Fruit fly (Drosophila melanogaster): ENCODE measurements around the gene CG13023.

CG13023 gene

DNA sequence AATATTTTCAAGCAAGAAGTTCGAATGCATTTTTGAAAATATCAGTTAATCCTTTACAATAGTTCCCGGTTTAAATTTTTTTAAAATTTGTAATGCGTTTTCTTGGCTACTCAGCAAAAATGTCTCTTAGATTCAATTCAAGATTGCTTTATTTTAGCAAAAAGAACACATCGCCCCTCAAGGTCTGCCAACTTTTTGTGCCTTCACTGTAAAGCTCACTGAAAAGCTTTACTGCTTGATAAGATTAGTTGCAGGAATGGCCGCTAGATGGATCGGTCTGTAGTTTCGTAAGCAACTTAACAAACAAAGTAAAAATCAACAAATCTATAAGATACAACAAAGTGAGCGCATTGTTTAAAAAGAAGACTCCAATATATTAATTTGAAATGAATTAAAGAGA lies 43.2 kb downstream of the CG13023 start (continued):
- TF ChIP-seq CG10366 (GFP tag; IDR thresholded peaks at IDR 0.05): no peak
- TF ChIP-seq CG30403 (GFP tag; optimal IDR thresholded peaks at IDR 0.05): no peak
- TF ChIP-seq CG13624 (GFP tag; optimal IDR thresholded peaks at IDR 0.05): no peak
- TF ChIP-seq crc (GFP tag; optimal IDR thresholded peaks at IDR 0.05): no peak
- TF ChIP-seq nerfin-1 (tag; optimal IDR thresholded peaks at IDR 0.05): no peak
- TF ChIP-seq ham (GFP tag; IDR thresholded peaks at IDR 0.05): no peak
- no peak for TF ChIP-seq CG8281 (tag; optimal IDR thresholded peaks at IDR 0.05)
- no peak for TF ChIP-seq dmrt99B (tag; optimal IDR thresholded peaks at IDR 0.05)
- no peak for TF ChIP-seq ab (GFP tag; optimal IDR thresholded peaks at IDR 0.05)
- peak; percentile 18 for TF ChIP-seq CG11504 (tag; optimal IDR thresholded peaks at IDR 0.05)
- no peak for TF ChIP-seq CG43689 (GFP tag; IDR thresholded peaks at IDR 0.05)
- no peak for TF ChIP-seq Chrac-16 (GFP tag; optimal IDR thresholded peaks at IDR 0.05)
- TF ChIP-seq rib (GFP tag; IDR thresholded peaks at IDR 0.05): no peak
- 0 out of 4 replicates have a peak, but pooled peaks have one; percentile 30 for TF ChIP-seq chinmo (GFP tag; IDR thresholded peaks at IDR 0.05; ENCODE audit: partially characterized antibody)
- TF ChIP-seq E2f1 (GFP tag; IDR thresholded peaks at IDR 0.05): no peak
- TF ChIP-seq CG17612 (GFP tag; IDR thresholded peaks at IDR 0.05): no peak
- peak; percentile 88 for TF ChIP-seq Ets65A (GFP tag)
- TF ChIP-seq CG9609 (GFP tag; optimal IDR thresholded peaks at IDR 0.05): no peak
- no peak for TF ChIP-seq Jarid2 (GFP tag; optimal IDR thresholded peaks at IDR 0.05)
- TF ChIP-seq CG2712 (tag; optimal IDR thresholded peaks at IDR 0.05): no peak
- TF ChIP-seq org-1 (GFP tag; optimal IDR thresholded peaks at IDR 0.05): no peak
- TF ChIP-seq Bdp1 (GFP tag; optimal IDR thresholded peaks at IDR 0.05): no peak
- no peak for TF ChIP-seq CrebB (tag; optimal IDR thresholded peaks at IDR 0.05)
- TF ChIP-seq Lpt (GFP tag; optimal IDR thresholded peaks at IDR 0.05): no peak
- TF ChIP-seq YL-1 (GFP tag; optimal IDR thresholded peaks at IDR 0.05): no peak
- TF ChIP-seq Hr39 (optimal IDR thresholded peaks at IDR 0.05): no peak
- no peak for TF ChIP-seq Eip74EF (GFP tag; optimal IDR thresholded peaks at IDR 0.05)
- peak; percentile 1 for TF ChIP-seq sug (tag; optimal IDR thresholded peaks at IDR 0.05)
- TF ChIP-seq slou (GFP tag; optimal IDR thresholded peaks at IDR 0.05): no peak
- TF ChIP-seq CG18764 (GFP tag; optimal IDR thresholded peaks at IDR 0.05): no peak
- TF ChIP-seq CG7987 (GFP tag; optimal IDR thresholded peaks at IDR 0.05): peak; percentile 4
- no peak for TF ChIP-seq CG10274 (GFP tag; optimal IDR thresholded peaks at IDR 0.05)
- no peak for TF ChIP-seq cwo (GFP tag; optimal IDR thresholded peaks at IDR 0.05)
- no peak for TF ChIP-seq CG4730 (GFP tag; IDR thresholded peaks at IDR 0.05)
- TF ChIP-seq ATbp (GFP tag; optimal IDR thresholded peaks at IDR 0.05): no peak
- TF ChIP-seq Atf-2 (GFP tag; optimal IDR thresholded peaks at IDR 0.05): no peak
- no peak for TF ChIP-seq CG13287 (GFP tag; IDR thresholded peaks at IDR 0.05; ENCODE audit: partially characterized antibody)
- TF ChIP-seq CG15514 (GFP tag; optimal IDR thresholded peaks at IDR 0.05): peak; percentile 15
- TF ChIP-seq Ptx1 (GFP tag; IDR thresholded peaks at IDR 0.05): no peak
- no peak for TF ChIP-seq eyg (GFP tag; optimal IDR thresholded peaks at IDR 0.05)
- no peak for TF ChIP-seq wdn (GFP tag; IDR thresholded peaks at IDR 0.05)
- TF ChIP-seq CG2875 (GFP tag; optimal IDR thresholded peaks at IDR 0.05): no peak
- no peak for TF ChIP-seq croc (GFP tag; conservative IDR thresholded peaks at IDR 0.05)
- no peak for TF ChIP-seq Kr (GFP tag; optimal IDR thresholded peaks at IDR 0.05)
- no peak for TF ChIP-seq twi (tag; optimal IDR thresholded peaks at IDR 0.05)
- TF ChIP-seq pb (GFP tag; optimal IDR thresholded peaks at IDR 0.05): no peak
- TF ChIP-seq Bgb (GFP tag; IDR thresholded peaks at IDR 0.05; ENCODE audit: partially characterized antibody): 0 out of 2 replicates have a peak, but pooled peaks have one; percentile 32
- no peak for TF ChIP-seq Rx (GFP tag; IDR thresholded peaks at IDR 0.05)
- no peak for TF ChIP-seq hbn (GFP tag; IDR thresholded peaks at IDR 0.05; ENCODE audit: partially characterized antibody)
- no peak for TF ChIP-seq CG9437 (GFP tag; optimal IDR thresholded peaks at IDR 0.05)
- no peak for TF ChIP-seq CG16815 (GFP tag; optimal IDR thresholded peaks at IDR 0.05)
- TF ChIP-seq jigr1 (GFP tag; IDR thresholded peaks at IDR 0.05): no peak
